Fruit fly (Drosophila melanogaster) S2 (cell line): ENCODE results near the gene lva.
"Not testable (repeated sequence)": the region's sequence is repeated elsewhere in the genome, so short reads cannot be mapped to it uniquely, and the experiment has no call there.

Experiments used
- CG8478 ChIP-seq: fragments of >200 bp; optimal IDR thresholded peaks from 2 replicates; lab custom pipeline; 2018
- CTCF ChIP-seq, 2 experiments: fragments of >200 bp; optimal IDR thresholded peaks; 2 replicates each; lab custom pipeline; 2018

dm6 chrX:3940547-3940946, 24.6 kb downstream of the lva start, which contains the start of gene Gem4b:
- not testable (repeated sequence) for TF ChIP-seq CG8478; CTCF (optimal IDR thresholded peaks at IDR 0.05; lab: Kevin White, UChicago)
